Fruit fly (Drosophila melanogaster) whole organism, pupa: ENCODE measurements around the gene CG31548.
A peak's percentile ranks its signal among the peaks of the same experiment; 100 is the strongest.

Experiments
- CG10348 ChIP-seq: fragments of 200-800 bp; sonication (Bioruptor generic); IDR thresholded peaks from 2 replicates; pipeline ENCODE4 v1.3.6; 2022; ENCODE audit warnings: missing biosample characterization, missing genetic modification characterization
- CG12605 ChIP-seq: fragments of 200-800 bp; sonication (Bioruptor generic); IDR thresholded peaks from 2 replicates; pipeline ENCODE4 v1.3.6; 2022; ENCODE audit warnings: missing biosample characterization, missing genetic modification characterization
- CG13204 ChIP-seq: fragments of 200-800 bp; sonication (Bioruptor generic); optimal IDR thresholded peaks from 2 replicates; lab custom pipeline; 2018; ENCODE audit warnings: missing biosample characterization, mild to moderate bottlenecking, missing genetic modification characterization, moderate library complexity
- CG14655 ChIP-seq: fragments of 200-800 bp; sonication (Bioruptor generic); optimal IDR thresholded peaks from 3 replicates; lab custom pipeline; 2017; ENCODE audit warnings: mild to moderate bottlenecking, missing biosample characterization, missing genetic modification reagents, missing genetic modification characterization
- CG15710 ChIP-seq: fragments of 200-800 bp; sonication (Bioruptor generic); optimal IDR thresholded peaks from 2 replicates; lab custom pipeline; 2018; ENCODE audit warnings: missing biosample characterization, mild to moderate bottlenecking, missing genetic modification characterization, moderate library complexity
- CG17806 ChIP-seq: fragments of 200-800 bp; sonication (Bioruptor generic); optimal IDR thresholded peaks from 2 replicates; lab custom pipeline; 2018; ENCODE audit warnings: missing biosample characterization, mild to moderate bottlenecking, missing genetic modification characterization, moderate library complexity
- CG32121 ChIP-seq: fragments of 200-800 bp; sonication (Bioruptor generic); IDR thresholded peaks from 2 replicates; pipeline ENCODE4 v1.3.6; 2022; ENCODE audit warnings: missing biosample characterization, missing genetic modification characterization
- CG34367 ChIP-seq: fragments of 200-800 bp; sonication (Bioruptor generic); optimal IDR thresholded peaks from 2 replicates; lab custom pipeline; 2018; ENCODE audit warnings: missing biosample characterization, mild to moderate bottlenecking, missing genetic modification characterization
- CG4496 ChIP-seq: fragments of 200-800 bp; sonication (Bioruptor generic); IDR thresholded peaks from 3 replicates; pipeline ENCODE4 v1.3.6; 2022; ENCODE audit warnings: missing biosample characterization, missing genetic modification characterization
- CG8159 ChIP-seq: fragments of 200-800 bp; sonication (Bioruptor generic); optimal IDR thresholded peaks from 3 replicates; lab custom pipeline; 2018; ENCODE audit warnings: missing biosample characterization, mild to moderate bottlenecking, missing genetic modification characterization, moderate library complexity
- CG8301 ChIP-seq: fragments of 200-800 bp; sonication (Bioruptor generic); optimal IDR thresholded peaks from 2 replicates; lab custom pipeline; 2018; ENCODE audit warnings: missing biosample characterization, mild to moderate bottlenecking, missing genetic modification characterization
- CG9948 ChIP-seq: fragments of 200-800 bp; sonication (Bioruptor generic); optimal IDR thresholded peaks from 2 replicates; lab custom pipeline; 2018; ENCODE audit warnings: missing biosample characterization, mild to moderate bottlenecking, missing genetic modification characterization, moderate library complexity
- D1 ChIP-seq: fragments of 200-800 bp; sonication (Bioruptor generic); optimal IDR thresholded peaks from 2 replicates; lab custom pipeline; 2018; ENCODE audit warnings: missing biosample characterization, mild to moderate bottlenecking, missing genetic modification characterization, moderate library complexity
- EcR ChIP-seq: fragments of 200-800 bp; sonication (Bioruptor generic); optimal IDR thresholded peaks from 3 replicates; lab custom pipeline; 2019; ENCODE audit warnings: missing biosample characterization, missing genetic modification characterization, mild to moderate bottlenecking, moderate library complexity, missing genetic modification reagents
- Ets98B ChIP-seq: fragments of 200-800 bp; sonication (Bioruptor generic); IDR thresholded peaks from 2 replicates; pipeline ENCODE4 v1.3.6; 2022; ENCODE audit warnings: missing biosample characterization, missing genetic modification characterization
- Pif1A ChIP-seq: fragments of 200-800 bp; sonication (Bioruptor generic); optimal IDR thresholded peaks from 3 replicates; lab custom pipeline; 2016; ENCODE audit warnings: missing biosample characterization, missing genetic modification characterization
- Pif1B ChIP-seq: fragments of 200-800 bp; sonication (Bioruptor generic); optimal IDR thresholded peaks from 3 replicates; lab custom pipeline; 2016; ENCODE audit warnings: missing biosample characterization, missing genetic modification characterization
- Snoo ChIP-seq: fragments of 200-800 bp; sonication (Bioruptor generic); optimal IDR thresholded peaks from 3 replicates; lab custom pipeline; 2017; ENCODE audit warnings: missing biosample characterization, mild to moderate bottlenecking, missing genetic modification characterization, inconsistent platforms
- fd96Ca ChIP-seq: fragments of 200-800 bp; sonication (Bioruptor generic); IDR thresholded peaks from 3 replicates; pipeline ENCODE4 v1.3.6; 2022; ENCODE audit warnings: missing biosample characterization, missing genetic modification characterization
- gl ChIP-seq: fragments of 200-800 bp; sonication (Bioruptor generic); optimal IDR thresholded peaks from 2 replicates; lab custom pipeline; 2018; ENCODE audit warnings: missing biosample characterization, mild to moderate bottlenecking, missing genetic modification characterization
- rn ChIP-seq: fragments of 200-800 bp; sonication (Bioruptor generic); IDR thresholded peaks from 2 replicates; pipeline ENCODE4 v1.3.6; 2022; ENCODE audit warnings: missing biosample characterization, missing genetic modification characterization

CG31548 gene

DNA sequence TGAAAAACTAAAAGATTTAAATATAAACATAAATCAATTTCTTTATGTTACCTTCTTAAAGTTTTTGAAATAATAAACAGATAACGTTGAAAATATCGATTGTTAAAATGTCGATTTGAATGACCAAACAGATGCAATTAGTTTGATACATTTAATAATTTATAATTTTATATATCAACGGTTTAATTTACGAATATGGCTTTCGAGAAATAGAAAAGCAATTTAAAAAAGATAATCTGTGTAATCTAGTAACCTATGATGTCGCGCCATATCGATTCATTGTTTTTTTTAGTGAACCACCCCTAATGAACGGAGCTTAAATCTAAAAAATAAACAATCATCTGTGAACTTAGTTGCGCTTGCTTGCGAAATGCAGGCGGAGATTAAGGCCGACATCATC, 48.1 kb downstream of the CG31548 start, which contains the start of gene PolZ2:
PolZ2 (plus strand) TSS at position 301 of the 400 bp plus-strand sequence.
- TF ChIP-seq Pif1B (GFP tag; lab: Kevin White, UChicago) (no peak), CG8301 (tag; lab: Kevin White, UChicago) (no peak), fd96Ca (GFP tag; lab: Robert Waterston, UW) (no peak), Pif1A (GFP tag; lab: Kevin White, UChicago) (no peak), Snoo (tag; lab: Kevin White, UChicago) (no peak), CG12605 (GFP tag; lab: Robert Waterston, UW) (no peak)
- TF ChIP-seq, all 21 proteins: peak for 0

DNA sequence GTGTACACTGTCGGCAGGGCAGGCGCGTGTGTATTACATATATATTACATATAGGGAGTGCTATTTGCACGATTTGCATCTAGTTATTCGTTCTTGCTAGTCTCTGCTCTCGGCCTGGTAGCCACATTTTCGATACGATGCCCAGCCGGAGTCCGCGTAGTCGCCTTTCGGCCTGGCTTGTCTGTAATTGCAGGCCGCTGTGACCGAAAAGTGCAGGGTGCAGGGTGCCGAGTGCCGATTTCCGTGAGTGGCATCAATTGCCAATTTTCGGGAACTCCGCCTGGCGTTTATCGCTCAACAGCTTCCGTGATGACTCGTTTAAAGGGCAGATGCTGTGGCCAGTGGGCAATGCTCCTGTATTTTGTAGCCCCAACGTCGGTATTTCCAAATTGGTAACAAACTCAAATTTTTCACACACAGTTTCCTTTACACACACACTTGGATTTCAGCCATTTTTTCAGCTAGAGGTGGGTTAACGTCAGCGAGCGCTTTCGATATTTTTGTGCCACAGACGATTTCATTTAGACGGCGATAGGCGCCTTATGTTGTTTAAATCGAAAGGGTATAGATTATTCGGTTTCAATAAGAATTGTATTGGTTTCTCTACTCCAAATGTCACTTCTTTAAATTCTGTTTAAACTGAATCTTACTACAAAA, 48.7 kb downstream of the CG31548 start, which contains the start of gene CG2926:
CG2926 (minus strand) TSS at position 518 of the 657 bp plus-strand sequence.
- TF ChIP-seq CG14655, result no peak
- TF ChIP-seq Pif1B (GFP tag; lab: Kevin White, UChicago), result no peak
- 0 out of 3 replicates have a peak, but pooled peaks have one; percentile 46 for TF ChIP-seq CG4496
- TF ChIP-seq EcR, result no peak
- TF ChIP-seq CG13204 (GFP tag; lab: Kevin White, UChicago), result no peak
- no peak for TF ChIP-seq CG10348 (GFP tag; lab: Robert Waterston, UW)
- TF ChIP-seq CG32121 (GFP tag; lab: Robert Waterston, UW), result 0 out of 2 replicates have a peak, but pooled peaks have one; percentile 32
- no peak for TF ChIP-seq CG9948 (tag; lab: Kevin White, UChicago)
- no peak for TF ChIP-seq fd96Ca (GFP tag; lab: Robert Waterston, UW)
- no peak for TF ChIP-seq Snoo (tag; lab: Kevin White, UChicago)
- TF ChIP-seq CG8301 (tag; lab: Kevin White, UChicago), result no peak
- 0 out of 2 replicates have a peak, but pooled peaks have one; percentile 12 for TF ChIP-seq rn (GFP tag; lab: Robert Waterston, UW)
- 0 out of 2 replicates have a peak, but pooled peaks have one; percentile 32 for TF ChIP-seq CG12605 (GFP tag; lab: Robert Waterston, UW)
- TF ChIP-seq D1 (tag; lab: Kevin White, UChicago), result no peak
- TF ChIP-seq gl (tag; lab: Kevin White, UChicago), result no peak
- no peak for TF ChIP-seq CG17806 (tag; lab: Kevin White, UChicago)
- peak; percentile 19; the same call in 1 of the 2 replicates for TF ChIP-seq Ets98B (GFP tag; lab: Robert Waterston, UW)
- no peak for TF ChIP-seq CG15710
- TF ChIP-seq Pif1A (GFP tag; lab: Kevin White, UChicago), result no peak
- TF ChIP-seq CG34367, result no peak
- no peak for TF ChIP-seq CG8159
- TF ChIP-seq, all 21 proteins: peak for 5
